Worm (Caenorhabditis elegans) whole organism, L2 larva: ENCODE data around the gene srd-32.

Source experiments
- C34F6.9 ChIP-seq: fragments of 150-350 bp; optimal IDR thresholded peaks from 2 replicates; lab custom pipeline; 2014; ENCODE audit warnings: missing biosample characterization, missing genetic modification characterization
- F13H6.1 ChIP-seq: sonication (generic microtip); optimal IDR thresholded peaks from 2 replicates; lab custom pipeline; 2016; ENCODE audit warnings: missing genetic modification characterization, missing compliant biosample characterization
- R02D3.7 ChIP-seq: fragments of 150-350 bp; optimal IDR thresholded peaks from 2 replicates; lab custom pipeline; 2014; ENCODE audit warnings: missing biosample characterization, missing genetic modification characterization
- Y55F3AM.14 ChIP-seq: fragments of 200-800 bp; sonication (Bioruptor generic); optimal IDR thresholded peaks from 2 replicates; lab custom pipeline; 2018; ENCODE audit warnings: mild to moderate bottlenecking, missing genetic modification characterization, missing compliant biosample characterization
- ZK546.5 ChIP-seq: sonication (generic microtip); optimal IDR thresholded peaks from 2 replicates; lab custom pipeline; 2017; ENCODE audit warnings: missing biosample characterization, missing genetic modification characterization
- alr-1 ChIP-seq: fragments of 150-350 bp; optimal IDR thresholded peaks from 2 replicates; lab custom pipeline; 2014; ENCODE audit warnings: missing biosample characterization, missing genetic modification characterization
- aly-2 ChIP-seq: fragments of 150-350 bp; optimal IDR thresholded peaks from 2 replicates; lab custom pipeline; 2014; ENCODE audit warnings: missing biosample characterization, missing genetic modification characterization
- ama-1 ChIP-seq: fragments of 150-350 bp; optimal IDR thresholded peaks from 2 replicates; lab custom pipeline; 2018; ENCODE audit warnings: inconsistent platforms
- blmp-1 ChIP-seq: sonication (generic microtip); optimal IDR thresholded peaks from 2 replicates; lab custom pipeline; 2017; ENCODE audit warnings: missing genetic modification characterization, mild to moderate bottlenecking, missing compliant biosample characterization, antibody characterized with exemption, moderate library complexity; ENCODE audit not compliant: insufficient read depth
- ceh-16 ChIP-seq: fragments of 150-350 bp; optimal IDR thresholded peaks from 2 replicates; lab custom pipeline; 2014; ENCODE audit warnings: missing biosample characterization, missing genetic modification characterization
- ceh-82 ChIP-seq: fragments of 150-350 bp; optimal IDR thresholded peaks from 2 replicates; lab custom pipeline; 2014; ENCODE audit warnings: missing biosample characterization, missing genetic modification characterization
- crh-2 ChIP-seq: sonication (generic microtip); optimal IDR thresholded peaks from 2 replicates; lab custom pipeline; 2017; ENCODE audit warnings: missing biosample characterization, missing genetic modification characterization
- dmd-4 ChIP-seq: sonication (generic microtip); optimal IDR thresholded peaks from 2 replicates; lab custom pipeline; 2017; ENCODE audit warnings: missing biosample characterization, missing genetic modification characterization
- egl-27 ChIP-seq: sonication (generic microtip); optimal IDR thresholded peaks from 3 replicates; lab custom pipeline; 2017; ENCODE audit warnings: missing biosample characterization, missing genetic modification reagents, missing genetic modification characterization
- elt-1 ChIP-seq: fragments of 150-350 bp; optimal IDR thresholded peaks from 2 replicates; lab custom pipeline; 2014; ENCODE audit warnings: missing biosample characterization, missing genetic modification characterization
- elt-3 ChIP-seq: sonication (generic microtip); optimal IDR thresholded peaks from 2 replicates; lab custom pipeline; 2017; ENCODE audit warnings: missing biosample characterization, missing genetic modification characterization
- fos-1 ChIP-seq: fragments of 150-350 bp; optimal IDR thresholded peaks from 2 replicates; lab custom pipeline; 2014; ENCODE audit warnings: missing biosample characterization, missing genetic modification characterization
- gmeb-1 ChIP-seq: fragments of 150-350 bp; optimal IDR thresholded peaks from 2 replicates; lab custom pipeline; 2014; ENCODE audit warnings: missing biosample characterization, missing genetic modification characterization
- lin-11 ChIP-seq: fragments of 150-350 bp; sonication (generic microtip); optimal IDR thresholded peaks from 2 replicates; lab custom pipeline; 2014; ENCODE audit warnings: missing biosample characterization, missing genetic modification characterization, inconsistent platforms, mixed read lengths
- lin-13 ChIP-seq: fragments of 150-350 bp; optimal IDR thresholded peaks from 2 replicates; lab custom pipeline; 2014; ENCODE audit warnings: missing biosample characterization, missing genetic modification reagents, missing genetic modification characterization
- lin-39 ChIP-seq: fragments of 150-350 bp; optimal IDR thresholded peaks from 2 replicates; lab custom pipeline; 2014; ENCODE audit warnings: missing biosample characterization, missing genetic modification reagents, missing genetic modification characterization
- lsy-2 ChIP-seq, 2 experiments: fragments of 150-350 bp in 1 of 2; sonication (generic microtip) in 1 of 2; optimal IDR thresholded peaks; 2 replicates each; lab custom pipeline; 2014 to 2017; ENCODE audit warnings: missing biosample characterization in 2 of 2, missing genetic modification characterization in 2 of 2
- mab-5 ChIP-seq: fragments of 150-350 bp; optimal IDR thresholded peaks from 2 replicates; lab custom pipeline; 2014; ENCODE audit warnings: missing biosample characterization, missing genetic modification characterization
- mbf-1 ChIP-seq: sonication (generic microtip); optimal IDR thresholded peaks from 2 replicates; lab custom pipeline; 2017; ENCODE audit warnings: missing biosample characterization, missing genetic modification characterization
- mdl-1 ChIP-seq, 2 experiments: fragments of 150-350 bp in 1 of 2; sonication (generic microtip) in 1 of 2; optimal IDR thresholded peaks; 2 replicates each; lab custom pipeline; 2017; ENCODE audit warnings: missing biosample characterization in 2 of 2, missing genetic modification characterization in 2 of 2
- nhr-10 ChIP-seq: sonication (generic microtip); optimal IDR thresholded peaks from 2 replicates; lab custom pipeline; 2017; ENCODE audit warnings: missing biosample characterization, missing genetic modification characterization
- nhr-11 ChIP-seq: fragments of 150-350 bp; optimal IDR thresholded peaks from 2 replicates; lab custom pipeline; 2014; ENCODE audit warnings: missing biosample characterization, missing genetic modification characterization
- nhr-12 ChIP-seq: fragments of 150-350 bp; optimal IDR thresholded peaks from 2 replicates; lab custom pipeline; 2014; ENCODE audit warnings: missing biosample characterization, missing genetic modification characterization
- nhr-129 ChIP-seq: fragments of 150-350 bp; optimal IDR thresholded peaks from 2 replicates; lab custom pipeline; 2014; ENCODE audit warnings: missing biosample characterization, missing genetic modification characterization
- nhr-21 ChIP-seq: fragments of 150-350 bp; optimal IDR thresholded peaks from 2 replicates; lab custom pipeline; 2014; ENCODE audit warnings: missing biosample characterization, missing genetic modification characterization
- nhr-23 ChIP-seq: fragments of 150-350 bp; optimal IDR thresholded peaks from 2 replicates; lab custom pipeline; 2014; ENCODE audit warnings: missing biosample characterization, missing genetic modification reagents, missing genetic modification characterization
- nhr-237 ChIP-seq: fragments of 150-350 bp; optimal IDR thresholded peaks from 2 replicates; lab custom pipeline; 2014; ENCODE audit warnings: missing biosample characterization, missing genetic modification characterization
- nhr-25 ChIP-seq: fragments of 150-350 bp; sonication (generic microtip); optimal IDR thresholded peaks from 3 replicates; lab custom pipeline; 2014; ENCODE audit warnings: missing biosample characterization, missing genetic modification characterization
- nhr-6 ChIP-seq: fragments of 150-350 bp; optimal IDR thresholded peaks from 2 replicates; lab custom pipeline; 2014; ENCODE audit warnings: missing biosample characterization, missing genetic modification characterization
- nhr-77 ChIP-seq: fragments of 150-350 bp; optimal IDR thresholded peaks from 2 replicates; lab custom pipeline; 2014; ENCODE audit warnings: missing biosample characterization, missing genetic modification characterization
- peb-1 ChIP-seq: fragments of 150-350 bp; optimal IDR thresholded peaks from 2 replicates; lab custom pipeline; 2014; ENCODE audit warnings: missing biosample characterization, missing genetic modification characterization
- skn-1 ChIP-seq: sonication (generic microtip); optimal IDR thresholded peaks from 2 replicates; lab custom pipeline; 2017; ENCODE audit warnings: missing biosample characterization, missing genetic modification characterization
- sma-3 ChIP-seq: sonication (generic microtip); optimal IDR thresholded peaks from 2 replicates; lab custom pipeline; 2016; ENCODE audit warnings: missing genetic modification reagents, missing genetic modification characterization, missing compliant biosample characterization
- sma-9 ChIP-seq, 2 experiments: fragments of 150-350 bp in 1 of 2; sonication (generic microtip) in 1 of 2; optimal IDR thresholded peaks; 2 replicates each; lab custom pipeline; 2014 to 2016; ENCODE audit warnings: missing genetic modification characterization in 2 of 2, mild to moderate bottlenecking in 1 of 2, missing biosample characterization in 1 of 2, missing compliant biosample characterization in 1 of 2, missing genetic modification reagents in 1 of 2, moderate library complexity in 1 of 2
- snpc-4 ChIP-seq: fragments of 150-350 bp; optimal IDR thresholded peaks from 2 replicates; lab custom pipeline; 2014; ENCODE audit warnings: missing biosample characterization, missing genetic modification characterization
- unc-39 ChIP-seq: fragments of 150-350 bp; optimal IDR thresholded peaks from 2 replicates; lab custom pipeline; 2014; ENCODE audit warnings: missing biosample characterization, missing genetic modification characterization
- unc-55 ChIP-seq: fragments of 150-350 bp; sonication (generic microtip); optimal IDR thresholded peaks from 3 replicates; lab custom pipeline; 2014; ENCODE audit warnings: missing biosample characterization, missing genetic modification reagents, missing genetic modification characterization
- unc-62 ChIP-seq: fragments of 150-350 bp; optimal IDR thresholded peaks from 2 replicates; lab custom pipeline; 2014; ENCODE audit warnings: missing biosample characterization, missing genetic modification reagents, missing genetic modification characterization
- zag-1 ChIP-seq: fragments of 150-350 bp; optimal IDR thresholded peaks from 2 replicates; lab custom pipeline; 2014; ENCODE audit warnings: missing biosample characterization, missing genetic modification characterization
- ztf-1 ChIP-seq: fragments of 200-800 bp; sonication (Bioruptor generic); conservative IDR thresholded peaks from 2 replicates; pipeline ENCODE4 v1.3.6; 2022; ENCODE audit warnings: missing genetic modification characterization, missing compliant biosample characterization
- ztf-11 ChIP-seq: sonication (generic microtip); optimal IDR thresholded peaks from 2 replicates; lab custom pipeline; 2017; ENCODE audit warnings: missing biosample characterization, missing genetic modification characterization
- ztf-4 ChIP-seq: fragments of 150-350 bp; optimal IDR thresholded peaks from 2 replicates; lab custom pipeline; 2014; ENCODE audit warnings: missing biosample characterization, missing genetic modification characterization

Gene srd-32

ce11 chrV:4865364-4865763 is at the start of gene srd-32:
Gene srd-32, plus strand, starts transcription at chrV:4865664.
- TF ChIP-seq ztf-11 (tag; lab: Kevin White, UChicago) (no peak), ceh-16 (tag; lab: Kevin White, UChicago) (no peak), C34F6.9 (tag; lab: Kevin White, UChicago) (no peak), ztf-1 (GFP tag; lab: Robert Waterston, UW) (no peak)

- TF ChIP-seq nhr-129 (tag; lab: Kevin White, UChicago) (no peak), R02D3.7 (tag; lab: Kevin White, UChicago) (no peak), lin-11 (tag; lab: Kevin White, UChicago) (no peak), alr-1 (tag; lab: Kevin White, UChicago) (no peak), nhr-10 (no peak), mbf-1 (tag; lab: Kevin White, UChicago) (no peak), zag-1 (tag; lab: Kevin White, UChicago) (no peak), blmp-1 (tag; lab: Kevin White, UChicago) (no peak), sma-3 (GFP tag; lab: Kevin White, UChicago) (no peak), fos-1 (tag; lab: Kevin White, UChicago) (no peak), elt-3 (tag; lab: Kevin White, UChicago) (no peak), egl-27 (tag; lab: Kevin White, UChicago) (no peak), dmd-4 (tag; lab: Kevin White, UChicago) (no peak), Y55F3AM.14 (GFP tag; lab: Kevin White, UChicago) (no peak), nhr-12 (tag; lab: Kevin White, UChicago) (no peak)
Measured at ce11 chrV:4818563-4818962, 46.9 kb upstream of the srd-32 start, which contains the start of gene ccep-97. Gene ccep-97, minus strand, starts transcription at chrV:4818663.

- TF ChIP-seq nhr-6 (tag; lab: Kevin White, UChicago) (no peak), R02D3.7 (tag; lab: Kevin White, UChicago) (no peak), blmp-1 (tag; lab: Kevin White, UChicago) (no peak), nhr-237 (tag; lab: Kevin White, UChicago) (no peak), zag-1 (tag; lab: Kevin White, UChicago) (no peak), peb-1 (tag; lab: Kevin White, UChicago) (no peak), lin-11 (tag; lab: Kevin White, UChicago) (no peak), unc-55 (GFP tag; lab: Kevin White, UChicago) (no peak), ztf-1 (GFP tag; lab: Robert Waterston, UW) (no peak), nhr-21 (tag; lab: Kevin White, UChicago) (no peak), nhr-77 (tag; lab: Kevin White, UChicago) (no peak), ZK546.5 (tag; lab: Kevin White, UChicago) (no peak), sma-9 (GFP tag; optimal IDR thresholded peaks at IDR 0.05; lab: Kevin White, UChicago) (no peak), sma-9 (tag; optimal IDR thresholded peaks at IDR 0.05; lab: Kevin White, UChicago) (no peak), lin-13 (GFP tag; lab: Kevin White, UChicago) (no peak), elt-3 (tag; lab: Kevin White, UChicago) (no peak), unc-39 (tag; lab: Kevin White, UChicago) (no peak), nhr-11 (tag; lab: Kevin White, UChicago) (no peak), crh-2 (tag; lab: Kevin White, UChicago) (peak; percentile 28), gmeb-1 (tag; lab: Kevin White, UChicago) (no peak), F13H6.1 (tag; lab: Kevin White, UChicago) (no peak), nhr-12 (tag; lab: Kevin White, UChicago) (no peak), lin-39 (tag; lab: Kevin White, UChicago) (no peak), nhr-10 (no peak), elt-1 (tag; lab: Kevin White, UChicago) (no peak), skn-1 (tag; lab: Kevin White, UChicago) (no peak), ama-1 (no peak), ceh-82 (no peak), aly-2 (tag; lab: Kevin White, UChicago) (no peak), nhr-25 (tag; lab: Kevin White, UChicago) (peak; percentile 32), ceh-16 (tag; lab: Kevin White, UChicago) (no peak), ztf-11 (tag; lab: Kevin White, UChicago) (no peak), egl-27 (tag; lab: Kevin White, UChicago) (no peak), lsy-2 (tag; optimal IDR thresholded peaks at IDR 0.05; lab: Kevin White, UChicago) (peak in 1 of 2 experiments; percentile 12), alr-1 (tag; lab: Kevin White, UChicago) (no peak), C34F6.9 (tag; lab: Kevin White, UChicago) (peak; percentile 10), mdl-1 (tag; optimal IDR thresholded peaks at IDR 0.05; lab: Kevin White, UChicago) (peak in 1 of 2 experiments; percentile 22), mab-5 (no peak), unc-62 (GFP tag; lab: Kevin White, UChicago) (no peak), mbf-1 (tag; lab: Kevin White, UChicago) (no peak), sma-3 (GFP tag; lab: Kevin White, UChicago) (no peak), snpc-4 (tag; lab: Kevin White, UChicago) (no peak), nhr-129 (tag; lab: Kevin White, UChicago) (peak; percentile 38), Y55F3AM.14 (GFP tag; lab: Kevin White, UChicago) (no peak), nhr-23 (no peak), ztf-4 (tag; lab: Kevin White, UChicago) (peak; percentile 50), dmd-4 (tag; lab: Kevin White, UChicago) (no peak)
Measured at ce11 chrV:4820601-4821000, 44.9 kb upstream of the srd-32 start.
